Fruit fly (Drosophila melanogaster): ENCODE data around the gene Or1a.

DNA sequence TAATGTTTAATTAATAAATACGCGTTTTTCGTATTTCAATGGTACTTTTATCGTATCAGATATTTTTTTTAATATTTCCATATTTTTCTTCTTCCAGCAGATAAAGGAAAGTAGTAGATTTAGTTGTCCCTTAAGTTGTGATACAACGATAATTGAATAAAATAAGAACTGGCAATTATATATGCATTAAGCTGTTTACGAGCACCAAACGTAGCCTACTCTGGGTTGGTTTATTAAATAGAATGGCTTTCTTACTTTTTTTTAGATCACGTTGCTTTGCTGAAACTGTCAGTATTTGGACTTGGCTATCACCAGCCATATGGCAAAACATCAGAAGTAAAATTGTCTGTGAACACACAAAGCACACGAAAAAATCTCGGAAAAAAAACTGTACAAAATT lies 7.5 kb upstream of the Or1a start, which contains the start of gene CG12470:
- no peak for TF ChIP-seq Ets98B (GFP tag; IDR thresholded peaks at IDR 0.05)
- TF ChIP-seq CG4496 (GFP tag; IDR thresholded peaks at IDR 0.05): no peak

Data from whole organism, pupa.